Worm (Caenorhabditis elegans) whole organism, early embryonic: Measurements from ENCODE around the gene des-2.

Experiments
- ama-1 ChIP-seq: fragments of 150-350 bp; optimal IDR thresholded peaks from 2 replicates; lab custom pipeline; 2014
- ceh-36 ChIP-seq: sonication (generic microtip); optimal IDR thresholded peaks from 2 replicates; lab custom pipeline; 2016; ENCODE audit warnings: missing genetic modification characterization, inconsistent platforms, missing compliant biosample characterization

DNA sequence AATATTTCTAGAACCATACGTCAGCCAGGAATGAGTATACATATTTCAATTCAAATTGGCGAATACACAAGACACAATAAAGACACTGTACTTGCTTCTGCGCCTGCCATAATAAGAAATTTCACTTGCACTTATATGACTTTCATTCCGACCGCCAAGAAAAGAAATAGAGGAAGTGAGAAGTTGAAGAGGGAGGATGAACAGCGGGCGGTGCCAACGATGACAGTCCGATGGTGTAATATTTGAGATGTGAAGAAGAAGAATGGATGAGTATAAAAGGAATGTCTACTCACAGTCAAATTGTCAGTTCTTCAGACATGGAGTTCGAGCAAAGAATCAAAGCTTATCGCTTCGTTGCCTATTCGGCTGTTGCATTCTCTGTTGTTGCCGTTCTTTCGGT lies 36.4 kb downstream of the des-2 start, which contains the start of gene col-154:
- TF ChIP-seq ama-1 (lab: Kevin White, UChicago) (no peak), ceh-36 (tag; lab: Kevin White, UChicago) (no peak)
